Fruit fly (Drosophila melanogaster): Measurements from ENCODE around the gene CG5160.

DNA sequence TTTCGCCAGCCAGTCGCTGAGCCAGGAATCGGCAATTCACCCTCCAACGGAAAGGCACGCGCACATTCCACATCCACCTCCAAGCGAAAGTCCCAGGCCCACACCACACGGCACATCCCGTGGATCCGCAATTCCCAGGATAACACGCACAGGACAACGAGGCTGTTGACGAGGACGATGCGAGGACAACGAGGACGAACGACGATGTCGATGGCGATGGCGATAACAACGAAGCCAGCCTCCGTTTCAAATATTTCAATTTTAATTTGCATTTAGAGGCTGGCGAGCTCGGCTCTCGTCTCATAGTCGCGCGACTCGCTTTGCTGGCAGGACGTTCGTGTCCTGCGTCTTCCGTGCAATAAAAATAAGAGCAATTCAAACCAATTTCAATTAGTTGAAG lies 35.5 kb downstream of the CG5160 start, which contains the start of gene Wnt10:
- no peak for TF ChIP-seq CG8478 (optimal IDR thresholded peaks at IDR 0.05)
- no peak for TF ChIP-seq CTCF (optimal IDR thresholded peaks at IDR 0.05)
